Worm (Caenorhabditis elegans) whole organism, L2 larva: Measurements from ENCODE around the gene F01D5.7.
A peak's percentile ranks its signal among the peaks of the same experiment; 100 is the strongest.

Source experiments
- F13H6.1 ChIP-seq: sonication (generic microtip); optimal IDR thresholded peaks from 2 replicates; lab custom pipeline; 2016; ENCODE audit warnings: missing genetic modification characterization, missing compliant biosample characterization
- R02D3.7 ChIP-seq: fragments of 150-350 bp; optimal IDR thresholded peaks from 2 replicates; lab custom pipeline; 2014; ENCODE audit warnings: missing biosample characterization, missing genetic modification characterization
- Y55F3AM.14 ChIP-seq: fragments of 200-800 bp; sonication (Bioruptor generic); optimal IDR thresholded peaks from 2 replicates; lab custom pipeline; 2018; ENCODE audit warnings: mild to moderate bottlenecking, missing genetic modification characterization, missing compliant biosample characterization
- ZK546.5 ChIP-seq: sonication (generic microtip); optimal IDR thresholded peaks from 2 replicates; lab custom pipeline; 2017; ENCODE audit warnings: missing biosample characterization, missing genetic modification characterization
- alr-1 ChIP-seq: fragments of 150-350 bp; optimal IDR thresholded peaks from 2 replicates; lab custom pipeline; 2014; ENCODE audit warnings: missing biosample characterization, missing genetic modification characterization
- aly-2 ChIP-seq: fragments of 150-350 bp; optimal IDR thresholded peaks from 2 replicates; lab custom pipeline; 2014; ENCODE audit warnings: missing biosample characterization, missing genetic modification characterization
- ama-1 ChIP-seq: fragments of 150-350 bp; optimal IDR thresholded peaks from 2 replicates; lab custom pipeline; 2018; ENCODE audit warnings: inconsistent platforms
- ceh-16 ChIP-seq: fragments of 150-350 bp; optimal IDR thresholded peaks from 2 replicates; lab custom pipeline; 2014; ENCODE audit warnings: missing biosample characterization, missing genetic modification characterization
- ceh-82 ChIP-seq: fragments of 150-350 bp; optimal IDR thresholded peaks from 2 replicates; lab custom pipeline; 2014; ENCODE audit warnings: missing biosample characterization, missing genetic modification characterization
- crh-2 ChIP-seq: sonication (generic microtip); optimal IDR thresholded peaks from 2 replicates; lab custom pipeline; 2017; ENCODE audit warnings: missing biosample characterization, missing genetic modification characterization
- dmd-4 ChIP-seq: sonication (generic microtip); optimal IDR thresholded peaks from 2 replicates; lab custom pipeline; 2017; ENCODE audit warnings: missing biosample characterization, missing genetic modification characterization
- egl-27 ChIP-seq: sonication (generic microtip); optimal IDR thresholded peaks from 3 replicates; lab custom pipeline; 2017; ENCODE audit warnings: missing biosample characterization, missing genetic modification reagents, missing genetic modification characterization
- elt-1 ChIP-seq: fragments of 150-350 bp; optimal IDR thresholded peaks from 2 replicates; lab custom pipeline; 2014; ENCODE audit warnings: missing biosample characterization, missing genetic modification characterization
- elt-3 ChIP-seq: sonication (generic microtip); optimal IDR thresholded peaks from 2 replicates; lab custom pipeline; 2017; ENCODE audit warnings: missing biosample characterization, missing genetic modification characterization
- fos-1 ChIP-seq: fragments of 150-350 bp; optimal IDR thresholded peaks from 2 replicates; lab custom pipeline; 2014; ENCODE audit warnings: missing biosample characterization, missing genetic modification characterization
- gmeb-1 ChIP-seq: fragments of 150-350 bp; optimal IDR thresholded peaks from 2 replicates; lab custom pipeline; 2014; ENCODE audit warnings: missing biosample characterization, missing genetic modification characterization
- lin-11 ChIP-seq: fragments of 150-350 bp; sonication (generic microtip); optimal IDR thresholded peaks from 2 replicates; lab custom pipeline; 2014; ENCODE audit warnings: missing biosample characterization, missing genetic modification characterization, inconsistent platforms, mixed read lengths
- lin-13 ChIP-seq: fragments of 150-350 bp; optimal IDR thresholded peaks from 2 replicates; lab custom pipeline; 2014; ENCODE audit warnings: missing biosample characterization, missing genetic modification reagents, missing genetic modification characterization
- lin-39 ChIP-seq: fragments of 150-350 bp; optimal IDR thresholded peaks from 2 replicates; lab custom pipeline; 2014; ENCODE audit warnings: missing biosample characterization, missing genetic modification reagents, missing genetic modification characterization
- lsy-2 ChIP-seq, 2 experiments: fragments of 150-350 bp in 1 of 2; sonication (generic microtip) in 1 of 2; optimal IDR thresholded peaks; 2 replicates each; lab custom pipeline; 2014 to 2017; ENCODE audit warnings: missing biosample characterization in 2 of 2, missing genetic modification characterization in 2 of 2
- mbf-1 ChIP-seq: sonication (generic microtip); optimal IDR thresholded peaks from 2 replicates; lab custom pipeline; 2017; ENCODE audit warnings: missing biosample characterization, missing genetic modification characterization
- mdl-1 ChIP-seq, 2 experiments: fragments of 150-350 bp in 1 of 2; sonication (generic microtip) in 1 of 2; optimal IDR thresholded peaks; 2 replicates each; lab custom pipeline; 2017; ENCODE audit warnings: missing biosample characterization in 2 of 2, missing genetic modification characterization in 2 of 2
- nhr-10 ChIP-seq: sonication (generic microtip); optimal IDR thresholded peaks from 2 replicates; lab custom pipeline; 2017; ENCODE audit warnings: missing biosample characterization, missing genetic modification characterization
- nhr-11 ChIP-seq: fragments of 150-350 bp; optimal IDR thresholded peaks from 2 replicates; lab custom pipeline; 2014; ENCODE audit warnings: missing biosample characterization, missing genetic modification characterization
- nhr-12 ChIP-seq: fragments of 150-350 bp; optimal IDR thresholded peaks from 2 replicates; lab custom pipeline; 2014; ENCODE audit warnings: missing biosample characterization, missing genetic modification characterization
- nhr-129 ChIP-seq: fragments of 150-350 bp; optimal IDR thresholded peaks from 2 replicates; lab custom pipeline; 2014; ENCODE audit warnings: missing biosample characterization, missing genetic modification characterization
- nhr-21 ChIP-seq: fragments of 150-350 bp; optimal IDR thresholded peaks from 2 replicates; lab custom pipeline; 2014; ENCODE audit warnings: missing biosample characterization, missing genetic modification characterization
- nhr-23 ChIP-seq: fragments of 150-350 bp; optimal IDR thresholded peaks from 2 replicates; lab custom pipeline; 2014; ENCODE audit warnings: missing biosample characterization, missing genetic modification reagents, missing genetic modification characterization
- nhr-237 ChIP-seq: fragments of 150-350 bp; optimal IDR thresholded peaks from 2 replicates; lab custom pipeline; 2014; ENCODE audit warnings: missing biosample characterization, missing genetic modification characterization
- nhr-77 ChIP-seq: fragments of 150-350 bp; optimal IDR thresholded peaks from 2 replicates; lab custom pipeline; 2014; ENCODE audit warnings: missing biosample characterization, missing genetic modification characterization
- peb-1 ChIP-seq: fragments of 150-350 bp; optimal IDR thresholded peaks from 2 replicates; lab custom pipeline; 2014; ENCODE audit warnings: missing biosample characterization, missing genetic modification characterization
- sem-4 ChIP-seq: fragments of 150-350 bp; optimal IDR thresholded peaks from 2 replicates; lab custom pipeline; 2014; ENCODE audit warnings: missing biosample characterization, missing genetic modification reagents, missing genetic modification characterization
- skn-1 ChIP-seq: sonication (generic microtip); optimal IDR thresholded peaks from 2 replicates; lab custom pipeline; 2017; ENCODE audit warnings: missing biosample characterization, missing genetic modification characterization
- sma-3 ChIP-seq: sonication (generic microtip); optimal IDR thresholded peaks from 2 replicates; lab custom pipeline; 2016; ENCODE audit warnings: missing genetic modification reagents, missing genetic modification characterization, missing compliant biosample characterization
- sma-9 ChIP-seq, 2 experiments: fragments of 150-350 bp in 1 of 2; sonication (generic microtip) in 1 of 2; optimal IDR thresholded peaks; 2 replicates each; lab custom pipeline; 2014 to 2016; ENCODE audit warnings: missing genetic modification characterization in 2 of 2, mild to moderate bottlenecking in 1 of 2, missing biosample characterization in 1 of 2, missing compliant biosample characterization in 1 of 2, missing genetic modification reagents in 1 of 2, moderate library complexity in 1 of 2
- snpc-4 ChIP-seq: fragments of 150-350 bp; optimal IDR thresholded peaks from 2 replicates; lab custom pipeline; 2014; ENCODE audit warnings: missing biosample characterization, missing genetic modification characterization
- unc-39 ChIP-seq: fragments of 150-350 bp; optimal IDR thresholded peaks from 2 replicates; lab custom pipeline; 2014; ENCODE audit warnings: missing biosample characterization, missing genetic modification characterization
- unc-55 ChIP-seq: fragments of 150-350 bp; sonication (generic microtip); optimal IDR thresholded peaks from 3 replicates; lab custom pipeline; 2014; ENCODE audit warnings: missing biosample characterization, missing genetic modification reagents, missing genetic modification characterization
- zag-1 ChIP-seq: fragments of 150-350 bp; optimal IDR thresholded peaks from 2 replicates; lab custom pipeline; 2014; ENCODE audit warnings: missing biosample characterization, missing genetic modification characterization
- ztf-4 ChIP-seq: fragments of 150-350 bp; optimal IDR thresholded peaks from 2 replicates; lab custom pipeline; 2014; ENCODE audit warnings: missing biosample characterization, missing genetic modification characterization

F01D5.7 gene

DNA sequence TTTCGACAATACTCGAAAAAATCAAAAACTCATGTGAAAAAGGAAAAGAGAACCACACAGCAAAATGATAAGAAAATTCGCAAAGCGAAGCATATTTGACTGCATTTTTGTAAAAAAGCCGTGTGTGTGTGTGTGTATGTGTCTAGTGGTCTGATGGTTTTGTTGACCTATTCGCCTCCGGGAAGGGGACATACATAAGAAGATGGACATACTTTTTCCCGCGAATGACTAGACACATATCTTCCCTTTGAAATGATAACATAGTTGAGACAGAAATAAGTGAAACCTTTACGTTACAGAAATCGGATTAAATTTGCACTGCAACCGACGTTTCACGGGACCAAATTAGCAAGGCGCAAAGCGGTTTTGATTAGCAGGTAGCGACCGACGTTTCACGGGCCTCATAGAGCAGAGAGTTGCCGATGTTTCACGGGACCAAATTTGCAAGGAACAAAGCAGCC is 43.0 kb downstream of the F01D5.7 start:
- TF ChIP-seq unc-39 (tag; lab: Kevin White, UChicago) (no peak), nhr-21 (tag; lab: Kevin White, UChicago) (peak; percentile 7), nhr-23 (no peak), fos-1 (tag; lab: Kevin White, UChicago) (peak; percentile 51), snpc-4 (tag; lab: Kevin White, UChicago) (peak; percentile 35)

DNA sequence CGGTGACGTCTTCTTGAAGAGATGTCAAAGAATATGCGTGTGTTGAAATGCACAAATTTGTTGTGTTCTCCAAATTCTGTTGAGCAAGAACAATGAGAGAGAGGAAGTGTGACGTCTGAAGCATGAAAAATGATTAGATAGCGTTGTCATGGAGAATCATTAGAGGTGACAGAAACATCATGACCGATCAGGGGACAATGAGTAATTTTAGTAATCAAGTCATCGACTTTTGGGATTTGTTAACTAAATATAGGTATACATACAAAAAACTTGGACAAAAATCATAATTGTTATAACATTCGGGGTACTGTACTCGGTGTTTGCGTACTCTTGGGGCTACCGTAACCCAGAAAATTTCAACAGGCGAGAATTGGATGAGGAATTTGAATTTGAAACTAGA is 43.7 kb downstream of the F01D5.7 start, which contains the start of gene daf-5:
Gene daf-5, minus strand, starts transcription at position 101 of the 400 bp plus-strand sequence.
- TF ChIP-seq ztf-4 (tag; lab: Kevin White, UChicago) = no peak
- no peak for TF ChIP-seq crh-2 (tag; lab: Kevin White, UChicago)
- TF ChIP-seq peb-1 (tag; lab: Kevin White, UChicago) = no peak
- TF ChIP-seq ama-1 = no peak
- no peak for TF ChIP-seq zag-1 (tag; lab: Kevin White, UChicago)
- no peak for TF ChIP-seq mbf-1 (tag; lab: Kevin White, UChicago)
- no peak for TF ChIP-seq sma-9 (GFP tag; optimal IDR thresholded peaks at IDR 0.05; lab: Kevin White, UChicago)
- no peak for TF ChIP-seq sma-9 (tag; optimal IDR thresholded peaks at IDR 0.05; lab: Kevin White, UChicago)
- TF ChIP-seq nhr-237 = no peak
- no peak for TF ChIP-seq egl-27 (tag; lab: Kevin White, UChicago)
- no peak for TF ChIP-seq nhr-129 (tag; lab: Kevin White, UChicago)
- no peak for TF ChIP-seq unc-39 (tag; lab: Kevin White, UChicago)

DNA sequence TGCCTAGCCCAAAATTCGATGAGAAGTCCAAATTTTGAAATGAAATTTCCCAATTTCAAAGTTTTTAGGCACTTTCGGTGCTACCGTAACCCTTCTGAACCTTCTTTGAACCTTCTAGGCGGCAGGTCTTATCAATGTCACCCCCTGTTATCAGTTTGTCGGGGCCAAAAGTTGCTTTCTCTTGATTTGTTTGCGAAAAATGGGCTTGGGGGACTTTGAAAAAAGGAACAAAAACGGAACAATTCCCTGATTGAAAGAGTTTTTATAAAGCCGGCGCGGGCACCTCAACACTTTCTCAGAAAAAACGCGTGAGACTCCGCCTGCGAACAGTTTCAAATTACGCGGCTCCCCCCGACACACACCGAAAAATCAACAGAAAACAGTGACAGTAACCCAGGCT is 44.7 kb downstream of the F01D5.7 start:
- TF ChIP-seq nhr-77 (tag; lab: Kevin White, UChicago) (no peak), sma-3 (GFP tag; lab: Kevin White, UChicago) (no peak), lsy-2 (tag; optimal IDR thresholded peaks at IDR 0.05; lab: Kevin White, UChicago) (no peak), nhr-10 (tag; lab: Kevin White, UChicago) (no peak), sem-4 (tag; lab: Kevin White, UChicago) (no peak), ceh-16 (tag; lab: Kevin White, UChicago) (no peak), mdl-1 (tag; optimal IDR thresholded peaks at IDR 0.05; lab: Kevin White, UChicago) (no peak), egl-27 (tag; lab: Kevin White, UChicago) (no peak), skn-1 (tag; lab: Kevin White, UChicago) (no peak)
- TF ChIP-seq, all 48 proteins: peak for 0

DNA sequence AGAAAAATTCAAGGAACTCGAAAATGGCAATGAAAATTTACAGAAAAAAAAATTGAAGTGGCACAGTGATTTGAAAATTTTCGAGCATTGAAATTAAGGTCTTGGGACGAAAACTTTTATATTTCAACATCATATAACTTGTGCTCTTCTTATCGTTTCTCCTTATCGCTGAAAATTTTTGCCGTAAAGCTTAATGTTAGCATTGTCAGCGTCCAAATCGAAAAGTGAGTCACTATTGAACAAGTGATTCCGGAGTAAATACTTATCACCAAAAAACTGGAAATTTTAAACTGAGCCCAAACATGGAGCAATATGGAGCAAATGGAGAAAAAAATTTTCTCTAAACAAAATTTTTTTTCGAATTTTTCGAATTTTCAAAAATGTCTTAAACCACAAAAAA is 47.3 kb downstream of the F01D5.7 start:
- no peak for TF ChIP-seq nhr-129 (tag; lab: Kevin White, UChicago)
- peak; percentile 88 for TF ChIP-seq fos-1 (tag; lab: Kevin White, UChicago)
- no peak for TF ChIP-seq lsy-2 (tag; optimal IDR thresholded peaks at IDR 0.05; lab: Kevin White, UChicago)
- TF ChIP-seq sma-9 (GFP tag; optimal IDR thresholded peaks at IDR 0.05; lab: Kevin White, UChicago) = peak; percentile 2
- TF ChIP-seq sma-9 (tag; optimal IDR thresholded peaks at IDR 0.05; lab: Kevin White, UChicago) = no peak
- TF ChIP-seq, all 48 proteins: peak for 2

DNA sequence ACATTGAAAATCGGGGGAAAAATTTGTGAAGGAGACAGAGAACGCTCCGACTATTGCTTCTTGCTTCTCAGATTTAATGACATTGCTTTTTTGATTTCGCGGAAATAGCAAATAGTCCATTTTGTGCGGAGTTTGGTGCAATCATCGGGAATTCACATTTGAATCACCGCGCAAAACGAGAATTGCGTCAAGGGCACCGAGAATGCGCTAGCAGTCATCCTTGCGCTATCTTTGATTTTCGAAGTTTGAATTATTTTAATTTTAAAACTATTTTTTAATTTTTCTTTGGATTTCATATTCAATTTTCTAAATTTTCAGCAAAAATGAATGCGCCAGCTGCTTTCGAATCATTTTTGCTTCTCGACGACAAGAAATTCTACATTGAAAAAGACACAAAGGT is 51.3 kb downstream of the F01D5.7 start, which contains the start of gene rpb-11:
Gene rpb-11, plus strand, starts transcription at position 319 of the 400 bp plus-strand sequence.
- TF ChIP-seq lin-39 (tag; lab: Kevin White, UChicago) = peak; percentile 38
- no peak for TF ChIP-seq Y55F3AM.14 (GFP tag; lab: Kevin White, UChicago)
- peak; percentile 56 for TF ChIP-seq ZK546.5
- TF ChIP-seq nhr-21 (tag; lab: Kevin White, UChicago) = peak; percentile 92
- no peak for TF ChIP-seq aly-2 (tag; lab: Kevin White, UChicago)
- no peak for TF ChIP-seq unc-39 (tag; lab: Kevin White, UChicago)
- peak; percentile 28 for TF ChIP-seq dmd-4 (tag; lab: Kevin White, UChicago)
- peak in 1 of 2 experiments; percentile 43 for TF ChIP-seq mdl-1 (tag; optimal IDR thresholded peaks at IDR 0.05; lab: Kevin White, UChicago)
- peak; percentile 68 for TF ChIP-seq fos-1 (tag; lab: Kevin White, UChicago)
- TF ChIP-seq nhr-11 (tag; lab: Kevin White, UChicago) = no peak
- peak; percentile 13 for TF ChIP-seq zag-1 (tag; lab: Kevin White, UChicago)
- peak; percentile 82 for TF ChIP-seq lin-11 (tag; lab: Kevin White, UChicago)
- peak; percentile 74 for TF ChIP-seq nhr-237
- peak; percentile 39 for TF ChIP-seq nhr-12 (tag; lab: Kevin White, UChicago)
- TF ChIP-seq lin-13 (GFP tag; lab: Kevin White, UChicago) = peak; percentile 96
- peak; percentile 97 for TF ChIP-seq sma-9 (GFP tag; optimal IDR thresholded peaks at IDR 0.05; lab: Kevin White, UChicago)
- TF ChIP-seq sma-9 (tag; optimal IDR thresholded peaks at IDR 0.05; lab: Kevin White, UChicago) = no peak
- peak; percentile 85 for TF ChIP-seq ceh-16 (tag; lab: Kevin White, UChicago)
- TF ChIP-seq sem-4 (tag; lab: Kevin White, UChicago) = peak; percentile 92
- peak; percentile 60 for TF ChIP-seq R02D3.7 (tag; lab: Kevin White, UChicago)
- TF ChIP-seq ceh-82 (tag; lab: Kevin White, UChicago) = peak; percentile 67
- peak; percentile 100 for TF ChIP-seq gmeb-1 (tag; lab: Kevin White, UChicago)
- no peak for TF ChIP-seq nhr-23
- peak; percentile 91 for TF ChIP-seq crh-2 (tag; lab: Kevin White, UChicago)
- TF ChIP-seq elt-3 (tag; lab: Kevin White, UChicago) = no peak
- peak; percentile 93 for TF ChIP-seq F13H6.1 (tag; lab: Kevin White, UChicago)
- TF ChIP-seq ama-1 = peak; percentile 59
- TF ChIP-seq mbf-1 (tag; lab: Kevin White, UChicago) = no peak
- peak; percentile 97 for TF ChIP-seq unc-55 (GFP tag; lab: Kevin White, UChicago)
- TF ChIP-seq alr-1 (tag; lab: Kevin White, UChicago) = no peak
- TF ChIP-seq nhr-10 (tag; lab: Kevin White, UChicago) = peak; percentile 78
- TF ChIP-seq peb-1 (tag; lab: Kevin White, UChicago) = no peak
- peak; percentile 90 for TF ChIP-seq snpc-4 (tag; lab: Kevin White, UChicago)
- peak; percentile 84 for TF ChIP-seq egl-27 (tag; lab: Kevin White, UChicago)
- TF ChIP-seq elt-1 (tag; lab: Kevin White, UChicago) = no peak
- TF ChIP-seq nhr-129 (tag; lab: Kevin White, UChicago) = peak; percentile 82
- no peak for TF ChIP-seq skn-1 (tag; lab: Kevin White, UChicago)
